Fruit fly (Drosophila melanogaster) whole organism, embryonic: Measurements from ENCODE around the gene CG43693.

ENCODE experiments used
- Abd-B ChIP-seq: fragments of 200-800 bp; sonication (Bioruptor generic); optimal IDR thresholded peaks from 2 replicates; lab custom pipeline; 2018; ENCODE audit warnings: missing biosample characterization, mild to moderate bottlenecking, missing genetic modification characterization, moderate library complexity
- CG10321 ChIP-seq: fragments of 200-800 bp; sonication (Bioruptor generic); IDR thresholded peaks from 2 replicates; pipeline ENCODE4 v1.3.6; 2022; ENCODE audit warnings: missing biosample characterization, missing genetic modification characterization
- CG10462 ChIP-seq: fragments of 200-800 bp; sonication (Bioruptor generic); optimal IDR thresholded peaks from 2 replicates; lab custom pipeline; 2016; ENCODE audit warnings: missing biosample characterization, missing genetic modification characterization
- CG11504 ChIP-seq: fragments of 200-800 bp; sonication (Bioruptor generic); optimal IDR thresholded peaks from 3 replicates; lab custom pipeline; 2019; ENCODE audit warnings: missing biosample characterization, mild to moderate bottlenecking, missing genetic modification characterization, moderate library complexity
- CG11695 ChIP-seq: fragments of 200-800 bp; sonication (Bioruptor generic); IDR thresholded peaks from 3 replicates; pipeline ENCODE4 v1.3.6; 2022; ENCODE audit warnings: missing biosample characterization, missing genetic modification characterization
- CG11723 ChIP-seq: fragments of 200-800 bp; sonication (Bioruptor generic); optimal IDR thresholded peaks from 2 replicates; lab custom pipeline; 2017; ENCODE audit warnings: missing biosample characterization, mild to moderate bottlenecking, missing genetic modification characterization
- CG12155 ChIP-seq: fragments of 200-800 bp; sonication (Bioruptor generic); optimal IDR thresholded peaks from 3 replicates; lab custom pipeline; 2016; ENCODE audit warnings: missing biosample characterization, missing genetic modification characterization
- CG12659 ChIP-seq: fragments of 200-800 bp; sonication (Bioruptor generic); optimal IDR thresholded peaks from 3 replicates; lab custom pipeline; 2017; ENCODE audit warnings: mild to moderate bottlenecking, missing biosample characterization, missing genetic modification reagents, missing genetic modification characterization
- CG15514 ChIP-seq: fragments of 200-800 bp; sonication (Bioruptor generic); optimal IDR thresholded peaks from 3 replicates; lab custom pipeline; 2017; ENCODE audit warnings: missing biosample characterization, missing genetic modification characterization, mild to moderate bottlenecking, moderate library complexity, missing genetic modification reagents
- CG18599 ChIP-seq: fragments of 200-800 bp; sonication (Bioruptor generic); optimal IDR thresholded peaks from 3 replicates; lab custom pipeline; 2017; ENCODE audit warnings: missing biosample characterization, missing genetic modification characterization, mild to moderate bottlenecking, moderate library complexity, missing genetic modification reagents
- CG30020 ChIP-seq: fragments of 200-800 bp; optimal IDR thresholded peaks from 2 replicates; lab custom pipeline; 2019; ENCODE audit warnings: missing biosample characterization, mild to moderate bottlenecking, missing genetic modification characterization, moderate library complexity
- CG30431 ChIP-seq: fragments of 200-800 bp; sonication (Bioruptor generic); optimal IDR thresholded peaks from 2 replicates; lab custom pipeline; 2017; ENCODE audit warnings: missing biosample characterization, missing genetic modification characterization
- CG34422 ChIP-seq: fragments of 200-800 bp; sonication (Bioruptor generic); IDR thresholded peaks from 3 replicates; pipeline ENCODE4 v1.3.6; 2022; ENCODE audit warnings: missing biosample characterization, missing genetic modification characterization
- CG4360 ChIP-seq: fragments of 200-800 bp; sonication (Bioruptor generic); IDR thresholded peaks from 2 replicates; pipeline ENCODE4 v1.3.6; 2022; ENCODE audit warnings: missing biosample characterization, missing genetic modification characterization
- CG4424 ChIP-seq: fragments of 200-800 bp; sonication (Bioruptor generic); optimal IDR thresholded peaks from 3 replicates; lab custom pipeline; 2016; ENCODE audit warnings: missing biosample characterization, missing genetic modification characterization
- CG4707 ChIP-seq: fragments of 200-800 bp; sonication (Bioruptor generic); optimal IDR thresholded peaks from 2 replicates; lab custom pipeline; 2018; ENCODE audit warnings: missing biosample characterization, mild to moderate bottlenecking, missing genetic modification characterization, moderate library complexity
- CG9727 ChIP-seq: fragments of 200-800 bp; sonication (Bioruptor generic); optimal IDR thresholded peaks from 3 replicates; lab custom pipeline; 2017; ENCODE audit warnings: missing biosample characterization, mild to moderate bottlenecking, missing genetic modification characterization
- CG9876 ChIP-seq: fragments of 200-800 bp; sonication (Bioruptor generic); optimal IDR thresholded peaks from 2 replicates; lab custom pipeline; 2016; ENCODE audit warnings: missing biosample characterization, missing genetic modification characterization
- Dbx ChIP-seq: fragments of 200-800 bp; sonication (Bioruptor generic); IDR thresholded peaks from 3 replicates; pipeline ENCODE4 v1.3.6; 2022; ENCODE audit warnings: missing biosample characterization, missing genetic modification characterization
- Dfd ChIP-seq, 2 experiments: fragments of >200 bp; optimal IDR thresholded peaks; 2 replicates each; lab custom pipeline; 2017; ENCODE audit warnings: missing biosample characterization in 2 of 2, missing genetic modification characterization in 2 of 2
- Eip74EF ChIP-seq, 2 experiments: fragments of 200-800 bp in 1 of 2; fragments of >200 bp in 1 of 2; sonication (Bioruptor generic) in 1 of 2; optimal IDR thresholded peaks; 2 replicates each; lab custom pipeline; 2017 to 2019; ENCODE audit warnings: missing biosample characterization in 2 of 2, missing genetic modification characterization in 2 of 2, mild to moderate bottlenecking in 1 of 2, moderate library complexity in 1 of 2
- Hr78 ChIP-seq, 2 experiments: fragments of 200-800 bp in 1 of 2; fragments of >200 bp in 1 of 2; sonication (Bioruptor generic) in 1 of 2; optimal IDR thresholded peaks; 2 replicates each; lab custom pipeline; 2017 to 2019; ENCODE audit warnings: missing biosample characterization in 2 of 2, missing genetic modification characterization in 2 of 2, mild to moderate bottlenecking in 1 of 2, moderate library complexity in 1 of 2
- Kr ChIP-seq: fragments of 200-800 bp; sonication (Bioruptor generic); optimal IDR thresholded peaks from 2 replicates; lab custom pipeline; 2017; ENCODE audit warnings: missing biosample characterization, mild to moderate bottlenecking, missing genetic modification characterization
- Lim3 ChIP-seq: fragments of 200-800 bp; sonication (Bioruptor generic); IDR thresholded peaks from 2 replicates; pipeline ENCODE4 v1.3.6; 2022; ENCODE audit warnings: missing biosample characterization, missing genetic modification characterization
- Max ChIP-seq: fragments of 200-800 bp; sonication (Bioruptor generic); optimal IDR thresholded peaks from 2 replicates; lab custom pipeline; 2016; ENCODE audit warnings: missing biosample characterization, mild to moderate bottlenecking, missing genetic modification characterization
- Sry-δ ChIP-seq: fragments of 200-800 bp; sonication (Bioruptor generic); optimal IDR thresholded peaks from 2 replicates; lab custom pipeline; 2016; ENCODE audit warnings: missing biosample characterization, missing genetic modification characterization
- Vsx1 ChIP-seq: fragments of 200-800 bp; sonication (Bioruptor generic); optimal IDR thresholded peaks from 2 replicates; lab custom pipeline; 2017; ENCODE audit warnings: missing biosample characterization, mild to moderate bottlenecking, missing genetic modification characterization, missing genetic modification reagents
- bigmax ChIP-seq: fragments of 200-800 bp; sonication (Bioruptor generic); optimal IDR thresholded peaks from 2 replicates; lab custom pipeline; 2018; ENCODE audit warnings: missing biosample characterization, mild to moderate bottlenecking, missing genetic modification characterization
- bsh ChIP-seq, 2 experiments: fragments of 200-800 bp; sonication (Bioruptor generic); optimal IDR thresholded peaks; 2 replicates each; lab custom pipeline; 2017 to 2018; ENCODE audit warnings: mild to moderate bottlenecking in 2 of 2, missing biosample characterization in 2 of 2, missing genetic modification characterization in 2 of 2, moderate library complexity in 1 of 2
- dan ChIP-seq: fragments of 200-800 bp; sonication (Bioruptor generic); IDR thresholded peaks from 2 replicates; pipeline ENCODE4 v1.3.6; 2022; ENCODE audit warnings: missing biosample characterization, missing genetic modification characterization
- grn ChIP-seq: fragments of 200-800 bp; sonication (Bioruptor generic); optimal IDR thresholded peaks from 3 replicates; lab custom pipeline; 2017; ENCODE audit warnings: missing biosample characterization, missing genetic modification characterization
- hkb ChIP-seq, 2 experiments: fragments of 200-800 bp in 1 of 2; fragments of >200 bp in 1 of 2; sonication (Bioruptor generic) in 1 of 2; IDR thresholded peaks in 1 of 2; optimal IDR thresholded peaks in 1 of 2; 2 replicates each; pipeline versions ENCODE4 v1.3.6 to Lab custom; 2017 to 2022; ENCODE audit warnings: missing biosample characterization in 1 of 2, missing genetic modification characterization in 1 of 2
- insv ChIP-seq, 2 experiments: fragments of 200-800 bp; sonication (Bioruptor generic); optimal IDR thresholded peaks; 3 replicates each; lab custom pipeline; 2016 to 2018; ENCODE audit warnings: missing biosample characterization in 2 of 2, missing genetic modification characterization in 2 of 2
- kah ChIP-seq: fragments of 200-800 bp; sonication (Bioruptor generic); optimal IDR thresholded peaks from 2 replicates; lab custom pipeline; 2018; ENCODE audit warnings: missing biosample characterization, mild to moderate bottlenecking, missing genetic modification characterization
- lbe ChIP-seq: fragments of 200-800 bp; sonication (Bioruptor generic); optimal IDR thresholded peaks from 2 replicates; lab custom pipeline; 2016; ENCODE audit warnings: missing biosample characterization, mild to moderate bottlenecking, missing genetic modification characterization
- mam ChIP-seq: fragments of 200-800 bp; sonication (Bioruptor generic); optimal IDR thresholded peaks from 3 replicates; lab custom pipeline; 2016; ENCODE audit warnings: missing biosample characterization, missing genetic modification characterization
- nom ChIP-seq: fragments of 200-800 bp; sonication (Bioruptor generic); optimal IDR thresholded peaks from 2 replicates; lab custom pipeline; 2017; ENCODE audit warnings: missing biosample characterization, missing genetic modification characterization, mild to moderate bottlenecking, moderate library complexity, missing genetic modification reagents
- p53 ChIP-seq: fragments of 200-800 bp; sonication (Bioruptor generic); optimal IDR thresholded peaks from 2 replicates; lab custom pipeline; 2016; ENCODE audit warnings: missing biosample characterization, missing genetic modification characterization
- pb ChIP-seq: fragments of 200-800 bp; sonication (Bioruptor generic); optimal IDR thresholded peaks from 3 replicates; lab custom pipeline; 2016; ENCODE audit warnings: missing biosample characterization, missing genetic modification characterization
- pzg ChIP-seq: fragments of 200-800 bp; sonication (Bioruptor generic); optimal IDR thresholded peaks from 3 replicates; lab custom pipeline; 2018; ENCODE audit warnings: missing biosample characterization, mild to moderate bottlenecking, missing genetic modification characterization, moderate library complexity
- repo ChIP-seq: fragments of 200-800 bp; sonication (Bioruptor generic); optimal IDR thresholded peaks from 2 replicates; lab custom pipeline; 2016; ENCODE audit warnings: missing biosample characterization, missing genetic modification characterization
- sens ChIP-seq: fragments of 200-800 bp; sonication (Bioruptor generic); peaks from one replicate; lab custom pipeline; 2016; ENCODE audit warnings: missing biosample characterization, missing genetic modification characterization
- stwl ChIP-seq: fragments of 200-800 bp; sonication (Bioruptor generic); optimal IDR thresholded peaks from 3 replicates; lab custom pipeline; 2018; ENCODE audit warnings: missing biosample characterization, mild to moderate bottlenecking, missing genetic modification characterization, moderate library complexity
- tup ChIP-seq: fragments of 200-800 bp; sonication (Bioruptor generic); optimal IDR thresholded peaks from 2 replicates; lab custom pipeline; 2016; ENCODE audit warnings: missing biosample characterization, mild to moderate bottlenecking, missing genetic modification characterization, moderate library complexity
- vfl ChIP-seq: fragments of 200-800 bp; sonication (Bioruptor generic); optimal IDR thresholded peaks from 2 replicates; lab custom pipeline; 2016; ENCODE audit warnings: missing biosample characterization, missing genetic modification characterization
- vvl ChIP-seq: fragments of 200-800 bp; sonication (Bioruptor generic); IDR thresholded peaks from 2 replicates; pipeline ENCODE4 v1.3.6; 2022; ENCODE audit warnings: missing biosample characterization, missing genetic modification characterization
- zfh1 ChIP-seq: fragments of 200-800 bp; sonication (Bioruptor generic); IDR thresholded peaks from 3 replicates; pipeline ENCODE4 v1.3.6; 2022; ENCODE audit warnings: missing biosample characterization, missing genetic modification characterization

CG43693 gene

dm6 chr3L:11023235-11023634 is 27.9 kb downstream of the CG43693 start, which contains the start of gene Fad2:
Gene Fad2 (plus strand): TSS chr3L:11023535.
- TF ChIP-seq CG18599 (no peak), sens (peak; percentile 1)

dm6 chr3L:11021958-11022357 is 29.2 kb downstream of the CG43693 start:
- TF ChIP-seq Dfd (GFP tag; optimal IDR thresholded peaks at IDR 0.05; lab: Kevin White, UChicago) (peak in 1 of 2 experiments; percentile 34), CG15514 (GFP tag; lab: Kevin White, UChicago) (no peak), CG9727 (GFP tag; lab: Kevin White, UChicago) (no peak), CG12659 (GFP tag; lab: Kevin White, UChicago) (no peak), bsh (GFP tag; optimal IDR thresholded peaks at IDR 0.05; lab: Kevin White, UChicago) (peak in 1 of 2 experiments; percentile 7), CG4360 (GFP tag; lab: Robert Waterston, UW) (no peak), bigmax (GFP tag; lab: Kevin White, UChicago) (no peak), pb (no peak), repo (GFP tag; lab: Kevin White, UChicago) (no peak), Dbx (GFP tag; lab: Robert Waterston, UW) (no peak), dan (GFP tag; lab: Robert Waterston, UW) (no peak), CG12155 (no peak), Lim3 (GFP tag; lab: Robert Waterston, UW) (no peak), nom (GFP tag; lab: Kevin White, UChicago) (peak; percentile 3), kah (GFP tag; lab: Kevin White, UChicago) (no peak), CG11695 (no peak)

dm6 chr3L:11020058-11020457 is 31.1 kb downstream of the CG43693 start:
- TF ChIP-seq CG34422 (no peak), Abd-B (no peak), lbe (GFP tag; lab: Kevin White, UChicago) (no peak), Kr (GFP tag; lab: Kevin White, UChicago) (no peak), bigmax (GFP tag; lab: Kevin White, UChicago) (no peak), Eip74EF (GFP tag; optimal IDR thresholded peaks at IDR 0.05; lab: Kevin White, UChicago) (no peak), CG30020 (tag; lab: Kevin White, UChicago) (no peak), tup (GFP tag; lab: Kevin White, UChicago) (no peak), CG30431 (GFP tag; lab: Kevin White, UChicago) (no peak), insv (GFP tag; optimal IDR thresholded peaks at IDR 0.05; lab: Kevin White, UChicago) (peak; percentile 38 to 92), stwl (no peak), pzg (GFP tag; lab: Kevin White, UChicago) (no peak), vfl (no peak), CG11695 (no peak), CG11504 (tag; lab: Kevin White, UChicago) (peak; percentile 77)

dm6 chr3L:11015203-11015602 is 36.0 kb downstream of the CG43693 start:
- TF ChIP-seq vvl (0 out of 2 replicates have a peak, but pooled peaks have one; percentile 22), hkb (optimal IDR thresholded peaks at IDR 0.05; lab: Kevin White, UChicago) (no peak), hkb (GFP tag; IDR thresholded peaks at IDR 0.05; lab: Robert Waterston, UW) (no peak), mam (GFP tag; lab: Kevin White, UChicago) (no peak), CG10462 (no peak), grn (GFP tag; lab: Kevin White, UChicago) (peak; percentile 47), CG4424 (GFP tag; lab: Kevin White, UChicago) (no peak), CG9876 (no peak), Max (GFP tag; lab: Kevin White, UChicago) (no peak), Hr78 (GFP tag; optimal IDR thresholded peaks at IDR 0.05; lab: Kevin White, UChicago) (no peak), CG11723 (GFP tag; lab: Kevin White, UChicago) (no peak), p53 (GFP tag; lab: Kevin White, UChicago) (no peak), CG10321 (GFP tag; lab: Robert Waterston, UW) (no peak), Vsx1 (GFP tag; lab: Kevin White, UChicago) (peak; percentile 76), Sry-δ (GFP tag; lab: Kevin White, UChicago) (no peak), zfh1 (GFP tag; lab: Robert Waterston, UW) (no peak), CG4707 (GFP tag; lab: Kevin White, UChicago) (no peak)
